Fruit fly (Drosophila melanogaster): Measurements from ENCODE around the gene CG6171.

Gene CG6171

DNA sequence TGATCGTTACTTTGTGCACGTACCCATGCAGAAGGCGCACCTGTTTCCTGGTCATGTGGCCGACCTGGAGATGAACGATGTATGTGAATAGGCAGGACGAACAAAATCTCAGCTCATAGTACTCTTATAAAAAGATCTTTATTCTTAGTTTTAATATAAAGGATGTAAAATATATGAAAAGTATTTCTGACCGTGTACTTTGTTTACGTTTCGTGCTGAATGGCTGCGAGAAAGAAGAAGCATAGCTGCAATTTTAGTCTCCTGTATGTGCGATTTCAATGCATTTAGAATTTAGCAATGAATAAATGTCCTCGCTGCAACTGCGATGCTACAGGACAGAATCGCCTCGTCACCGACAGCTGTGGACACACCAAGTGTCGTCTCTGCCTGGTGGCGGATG, 15.8 kb downstream of the CG6171 start, which contains the start of the genes CG42726 and CG42727 (continued):
- TF ChIP-seq chinmo (GFP tag; IDR thresholded peaks at IDR 0.05; ENCODE audit: partially characterized antibody) = no peak
- no peak for TF ChIP-seq gt (GFP tag; IDR thresholded peaks at IDR 0.05)
- TF ChIP-seq CG4730 (GFP tag; IDR thresholded peaks at IDR 0.05) = 0 out of 2 replicates have a peak, but pooled peaks have one; percentile 19
- TF ChIP-seq CG7271 (tag; optimal IDR thresholded peaks at IDR 0.05) = no peak
- no peak for TF ChIP-seq br (optimal IDR thresholded peaks at IDR 0.05)
- TF ChIP-seq CG15011 (GFP tag; optimal IDR thresholded peaks at IDR 0.05) = no peak
- TF ChIP-seq stwl (tag; optimal IDR thresholded peaks at IDR 0.05) = peak; percentile 23
- TF ChIP-seq CG10979 (tag; optimal IDR thresholded peaks at IDR 0.05) = peak; percentile 30
- no peak for TF ChIP-seq HLH4C (GFP tag; IDR thresholded peaks at IDR 0.05; ENCODE audit: partially characterized antibody)
- no peak for TF ChIP-seq sna (GFP tag; IDR thresholded peaks at IDR 0.05; ENCODE audit: partially characterized antibody)
- TF ChIP-seq CG18599 (GFP tag; optimal IDR thresholded peaks at IDR 0.05) = peak; percentile 5
- TF ChIP-seq tx (GFP tag; optimal IDR thresholded peaks at IDR 0.05) = no peak
- TF ChIP-seq CG9817 (tag; optimal IDR thresholded peaks at IDR 0.05) = peak; percentile 40
- no peak for TF ChIP-seq sr (GFP tag; IDR thresholded peaks at IDR 0.05)
- no peak for TF ChIP-seq exex (tag; optimal IDR thresholded peaks at IDR 0.05)
- TF ChIP-seq Sin3A (optimal IDR thresholded peaks at IDR 0.05) = no peak
- peak; percentile 11; the same call in 1 of the 2 replicates for TF ChIP-seq Oaz (GFP tag; IDR thresholded peaks at IDR 0.05)
- no peak for TF ChIP-seq kah (GFP tag; optimal IDR thresholded peaks at IDR 0.05)
- no peak for TF ChIP-seq al (GFP tag; IDR thresholded peaks at IDR 0.05)
- no peak for TF ChIP-seq CG12236 (GFP tag; optimal IDR thresholded peaks at IDR 0.05)
- TF ChIP-seq Dref (GFP tag; IDR thresholded peaks at IDR 0.05) = peak; percentile 41; the same call in 1 of the 2 replicates
- no peak for TF ChIP-seq CG17328 (GFP tag; IDR thresholded peaks at IDR 0.05)
- no peak for TF ChIP-seq CG1529 (GFP tag; optimal IDR thresholded peaks at IDR 0.05)
- no peak for TF ChIP-seq CG3407 (GFP tag; optimal IDR thresholded peaks at IDR 0.05)
- TF ChIP-seq Max (GFP tag; optimal IDR thresholded peaks at IDR 0.05) = no peak
- no peak for TF ChIP-seq CG7786 (GFP tag; optimal IDR thresholded peaks at IDR 0.05)
- no peak for TF ChIP-seq D19A (tag; optimal IDR thresholded peaks at IDR 0.05)
- no peak for TF ChIP-seq Hr39 (optimal IDR thresholded peaks at IDR 0.05)
- peak; percentile 54 for TF ChIP-seq gem (tag; optimal IDR thresholded peaks at IDR 0.05)
- peak; percentile 26 for TF ChIP-seq CG14710 (tag; optimal IDR thresholded peaks at IDR 0.05)
- 0 out of 2 replicates have a peak, but pooled peaks have one; percentile 33 for TF ChIP-seq CG17612 (GFP tag; IDR thresholded peaks at IDR 0.05)
- TF ChIP-seq B-H2 (GFP tag; optimal IDR thresholded peaks at IDR 0.05) = no peak
- peak; percentile 17 for TF ChIP-seq CG18619 (GFP tag; optimal IDR thresholded peaks at IDR 0.05)
- no peak for TF ChIP-seq CkIIα-i1 (GFP tag; IDR thresholded peaks at IDR 0.05)
- no peak for TF ChIP-seq cas (GFP tag; IDR thresholded peaks at IDR 0.05)
- no peak for TF ChIP-seq maf-S (GFP tag; optimal IDR thresholded peaks at IDR 0.05)
- no peak for TF ChIP-seq CG10959 (GFP tag; IDR thresholded peaks at IDR 0.05)
- no peak for TF ChIP-seq peb (GFP tag; IDR thresholded peaks at IDR 0.05)
- no peak for TF ChIP-seq CG30020 (tag; optimal IDR thresholded peaks at IDR 0.05)
- TF ChIP-seq CG11560 (tag; IDR thresholded peaks at IDR 0.05) = no peak
- peak in 1 of 2 experiments; percentile 32 for TF ChIP-seq bsh (GFP tag; optimal IDR thresholded peaks at IDR 0.05)
- no peak for TF ChIP-seq disco-r (GFP tag; optimal IDR thresholded peaks at IDR 0.05)
- TF ChIP-seq CG14014 (GFP tag; IDR thresholded peaks at IDR 0.05) = peak; percentile 62
- no peak for TF ChIP-seq knrl (GFP tag; IDR thresholded peaks at IDR 0.05; ENCODE audit: partially characterized antibody)
- no peak for TF ChIP-seq jigr1 (GFP tag; IDR thresholded peaks at IDR 0.05)
- no peak for TF ChIP-seq CG3163 (GFP tag; optimal IDR thresholded peaks at IDR 0.05)
- no peak for TF ChIP-seq odd (GFP tag; optimal IDR thresholded peaks at IDR 0.05)
- no peak for TF ChIP-seq NC2β (GFP tag; optimal IDR thresholded peaks at IDR 0.05)
- TF ChIP-seq CG12071 (GFP tag; optimal IDR thresholded peaks at IDR 0.05) = no peak
- TF ChIP-seq CG43689 (GFP tag; IDR thresholded peaks at IDR 0.05) = no peak
- no peak for TF ChIP-seq nerfin-2 (GFP tag; IDR thresholded peaks at IDR 0.05; ENCODE audit: partially characterized antibody)
- no peak for TF ChIP-seq aop (GFP tag; IDR thresholded peaks at IDR 0.05)
- peak; percentile 39 for TF ChIP-seq grau (tag; optimal IDR thresholded peaks at IDR 0.05)

Data from whole organism, embryonic.